Worm (Caenorhabditis elegans) whole organism, L1 larva: Measurements from ENCODE around the gene F53B3.6.

Experiments
- C04F5.9 ChIP-seq: sonication (generic microtip); optimal IDR thresholded peaks from 2 replicates; lab custom pipeline; 2016; ENCODE audit warnings: missing genetic modification characterization, missing compliant biosample characterization
- C16A3.4 ChIP-seq: fragments of 150-350 bp; optimal IDR thresholded peaks from 2 replicates; lab custom pipeline; 2014; ENCODE audit warnings: missing biosample characterization, missing genetic modification characterization
- C34B4.2 ChIP-seq: sonication (generic microtip); optimal IDR thresholded peaks from 2 replicates; lab custom pipeline; 2017; ENCODE audit warnings: mild to moderate bottlenecking, missing genetic modification characterization, missing compliant biosample characterization
- F16B12.6 ChIP-seq: fragments of 150-350 bp; optimal IDR thresholded peaks from 2 replicates; lab custom pipeline; 2014; ENCODE audit warnings: missing biosample characterization, missing genetic modification characterization
- Y116A8C.19 ChIP-seq: sonication (generic microtip); optimal IDR thresholded peaks from 2 replicates; lab custom pipeline; 2016; ENCODE audit warnings: missing compliant biosample characterization, missing genetic modification characterization, borderline replicate concordance
- aha-1 ChIP-seq: fragments of 150-350 bp; optimal IDR thresholded peaks from 2 replicates; lab custom pipeline; 2014; ENCODE audit warnings: missing biosample characterization, missing genetic modification characterization
- alr-1 ChIP-seq: fragments of 200-800 bp; sonication (Bioruptor generic); optimal IDR thresholded peaks from 2 replicates; lab custom pipeline; 2018; ENCODE audit warnings: borderline replicate concordance, mild to moderate bottlenecking, missing genetic modification characterization, missing compliant biosample characterization
- ama-1 ChIP-seq: fragments of 150-350 bp; optimal IDR thresholded peaks from 2 replicates; lab custom pipeline; 2014
- ceh-63 ChIP-seq: fragments of 200-800 bp; sonication (Bioruptor generic); optimal IDR thresholded peaks from 2 replicates; lab custom pipeline; 2018; ENCODE audit warnings: mild to moderate bottlenecking, missing genetic modification characterization, missing compliant biosample characterization
- ceh-8 ChIP-seq: fragments of 200-800 bp; sonication (Bioruptor generic); optimal IDR thresholded peaks from 2 replicates; lab custom pipeline; 2018; ENCODE audit warnings: mild to moderate bottlenecking, missing genetic modification characterization, moderate library complexity, missing compliant biosample characterization
- ceh-90 ChIP-seq: sonication (generic microtip); optimal IDR thresholded peaks from 2 replicates; lab custom pipeline; 2016; ENCODE audit warnings: missing genetic modification characterization, missing compliant biosample characterization
- ces-1 ChIP-seq: fragments of 150-350 bp; optimal IDR thresholded peaks from 2 replicates; lab custom pipeline; 2014; ENCODE audit warnings: missing biosample characterization, missing genetic modification reagents, missing genetic modification characterization
- dsc-1 ChIP-seq: sonication (generic microtip); optimal IDR thresholded peaks from 2 replicates; lab custom pipeline; 2016; ENCODE audit warnings: mild to moderate bottlenecking, missing genetic modification characterization, missing compliant biosample characterization
- efl-3 ChIP-seq: fragments of 200-800 bp; sonication (Bioruptor generic); optimal IDR thresholded peaks from 2 replicates; lab custom pipeline; 2018; ENCODE audit warnings: mild to moderate bottlenecking, missing genetic modification characterization, missing compliant biosample characterization
- elt-3 ChIP-seq, 6 experiments: fragments of 150-350 bp in 1 of 6; sonication (generic microtip); optimal IDR thresholded peaks; 2 replicates each; lab custom pipeline; 2017 to 2018; ENCODE audit warnings: missing biosample characterization in 6 of 6, missing genetic modification characterization in 6 of 6, inconsistent platforms in 1 of 6
- ets-5 ChIP-seq: fragments of 200-800 bp; sonication (Bioruptor generic); IDR thresholded peaks from 2 replicates; pipeline ENCODE4 v1.3.6; 2022; ENCODE audit warnings: missing genetic modification characterization, missing compliant biosample characterization
- fkh-4 ChIP-seq: sonication (generic microtip); optimal IDR thresholded peaks from 2 replicates; lab custom pipeline; 2016; ENCODE audit warnings: missing compliant biosample characterization, missing genetic modification characterization, borderline replicate concordance
- fkh-8 ChIP-seq: sonication (generic microtip); optimal IDR thresholded peaks from 2 replicates; lab custom pipeline; 2016; ENCODE audit warnings: mild to moderate bottlenecking, missing genetic modification characterization, missing compliant biosample characterization
- fos-1 ChIP-seq: fragments of 150-350 bp; optimal IDR thresholded peaks from 2 replicates; lab custom pipeline; 2014; ENCODE audit warnings: missing biosample characterization, missing genetic modification characterization
- grh-1 ChIP-seq: fragments of 200-800 bp; sonication (Bioruptor generic); IDR thresholded peaks from 2 replicates; pipeline ENCODE4 v1.3.6; 2022; ENCODE audit warnings: missing genetic modification reagents, missing genetic modification characterization, missing compliant biosample characterization
- hlh-4 ChIP-seq: sonication (generic microtip); optimal IDR thresholded peaks from 2 replicates; lab custom pipeline; 2016; ENCODE audit warnings: mild to moderate bottlenecking, missing genetic modification characterization, missing compliant biosample characterization
- irx-1 ChIP-seq: sonication (generic microtip); optimal IDR thresholded peaks from 2 replicates; lab custom pipeline; 2016; ENCODE audit warnings: missing genetic modification characterization, missing compliant biosample characterization
- jun-1 ChIP-seq: fragments of 150-350 bp; optimal IDR thresholded peaks from 2 replicates; lab custom pipeline; 2014; ENCODE audit warnings: missing biosample characterization, missing genetic modification reagents, missing genetic modification characterization
- lin-14 ChIP-seq: fragments of 200-800 bp; sonication (Bioruptor generic); optimal IDR thresholded peaks from 2 replicates; lab custom pipeline; 2018; ENCODE audit warnings: mild to moderate bottlenecking, missing genetic modification characterization, moderate library complexity, missing compliant biosample characterization
- lin-15B ChIP-seq: fragments of 150-350 bp; sonication (generic microtip); optimal IDR thresholded peaks from 3 replicates; lab custom pipeline; 2014; ENCODE audit warnings: missing biosample characterization, missing genetic modification characterization
- lin-35 ChIP-seq, 2 experiments: fragments of 150-350 bp; optimal IDR thresholded peaks; 2 replicates each; lab custom pipeline; 2014; ENCODE audit warnings: missing biosample characterization in 2 of 2, missing genetic modification characterization in 2 of 2, missing genetic modification reagents in 2 of 2
- lin-39 ChIP-seq: fragments of 150-350 bp; optimal IDR thresholded peaks from 2 replicates; lab custom pipeline; 2014; ENCODE audit warnings: missing biosample characterization, missing genetic modification reagents, missing genetic modification characterization
- mab-9 ChIP-seq: fragments of 200-800 bp; sonication (Bioruptor generic); IDR thresholded peaks from 2 replicates; pipeline ENCODE4 v1.3.6; 2022; ENCODE audit warnings: missing genetic modification reagents, missing genetic modification characterization, missing compliant biosample characterization
- nhr-12 ChIP-seq: sonication (generic microtip); optimal IDR thresholded peaks from 2 replicates; lab custom pipeline; 2017; ENCODE audit warnings: missing biosample characterization, missing genetic modification characterization
- nhr-20 ChIP-seq: sonication (generic microtip); optimal IDR thresholded peaks from 2 replicates; lab custom pipeline; 2016; ENCODE audit warnings: mild to moderate bottlenecking, missing genetic modification characterization, missing compliant biosample characterization
- nhr-237 ChIP-seq: fragments of 150-350 bp; optimal IDR thresholded peaks from 2 replicates; lab custom pipeline; 2014; ENCODE audit warnings: missing biosample characterization, missing genetic modification characterization
- nhr-28 ChIP-seq: fragments of 150-350 bp; optimal IDR thresholded peaks from 2 replicates; lab custom pipeline; 2014; ENCODE audit warnings: missing biosample characterization, missing genetic modification characterization
- nhr-47 ChIP-seq: sonication (generic microtip); optimal IDR thresholded peaks from 2 replicates; lab custom pipeline; 2016; ENCODE audit warnings: mild to moderate bottlenecking, missing genetic modification characterization, moderate library complexity, missing compliant biosample characterization
- nhr-76 ChIP-seq: sonication (generic microtip); optimal IDR thresholded peaks from 2 replicates; lab custom pipeline; 2017; ENCODE audit warnings: missing biosample characterization, missing genetic modification characterization
- nhr-84 ChIP-seq: sonication (generic microtip); optimal IDR thresholded peaks from 2 replicates; lab custom pipeline; 2017; ENCODE audit warnings: missing biosample characterization, missing genetic modification characterization
- nhr-85 ChIP-seq: sonication (generic microtip); peaks from one replicate; lab custom pipeline; 2016; ENCODE audit warnings: missing genetic modification characterization, inconsistent platforms, missing compliant biosample characterization
- nhr-90 ChIP-seq: sonication (generic microtip); optimal IDR thresholded peaks from 2 replicates; lab custom pipeline; 2016; ENCODE audit warnings: mild to moderate bottlenecking, missing genetic modification characterization, missing compliant biosample characterization; ENCODE audit not compliant: poor library complexity
- pag-3 ChIP-seq: sonication (generic microtip); optimal IDR thresholded peaks from 2 replicates; lab custom pipeline; 2017; ENCODE audit warnings: missing genetic modification characterization, mild to moderate bottlenecking, missing compliant biosample characterization, antibody characterized with exemption, borderline replicate concordance; ENCODE audit not compliant: insufficient read depth
- pqm-1 ChIP-seq: sonication (generic microtip); optimal IDR thresholded peaks from 3 replicates; lab custom pipeline; 2017; ENCODE audit warnings: missing biosample characterization, missing genetic modification characterization
- rnt-1 ChIP-seq: sonication (generic microtip); optimal IDR thresholded peaks from 2 replicates; lab custom pipeline; 2016; ENCODE audit warnings: mild to moderate bottlenecking, missing genetic modification characterization, moderate library complexity, missing compliant biosample characterization
- skn-1 ChIP-seq: fragments of 150-350 bp; optimal IDR thresholded peaks from 2 replicates; lab custom pipeline; 2014; ENCODE audit warnings: missing biosample characterization, missing genetic modification characterization
- snpc-4 ChIP-seq: fragments of 150-350 bp; optimal IDR thresholded peaks from 2 replicates; lab custom pipeline; 2014; ENCODE audit warnings: missing biosample characterization, missing genetic modification characterization
- snu-23 ChIP-seq: sonication (generic microtip); optimal IDR thresholded peaks from 2 replicates; lab custom pipeline; 2016; ENCODE audit warnings: missing genetic modification characterization, missing compliant biosample characterization
- sptf-1 ChIP-seq: fragments of 150-350 bp; optimal IDR thresholded peaks from 2 replicates; lab custom pipeline; 2014; ENCODE audit warnings: missing biosample characterization, missing genetic modification characterization
- sup-37 ChIP-seq: fragments of 200-800 bp; sonication (Bioruptor generic); optimal IDR thresholded peaks from 2 replicates; lab custom pipeline; 2018; ENCODE audit warnings: mild to moderate bottlenecking, missing genetic modification characterization, missing compliant biosample characterization
- swsn-7 ChIP-seq: sonication (generic microtip); optimal IDR thresholded peaks from 2 replicates; lab custom pipeline; 2016; ENCODE audit warnings: missing genetic modification characterization, missing compliant biosample characterization
- tbx-2 ChIP-seq: sonication (generic microtip); optimal IDR thresholded peaks from 2 replicates; lab custom pipeline; 2016; ENCODE audit warnings: missing genetic modification characterization, missing compliant biosample characterization
- tlp-1 ChIP-seq: fragments of 150-350 bp; optimal IDR thresholded peaks from 2 replicates; lab custom pipeline; 2014; ENCODE audit warnings: missing biosample characterization, missing genetic modification characterization
- unc-130 ChIP-seq: fragments of 150-350 bp; optimal IDR thresholded peaks from 2 replicates; lab custom pipeline; 2017; ENCODE audit warnings: missing biosample characterization, missing genetic modification characterization, inconsistent platforms
- unc-62 ChIP-seq: fragments of 150-350 bp; optimal IDR thresholded peaks from 2 replicates; lab custom pipeline; 2014; ENCODE audit warnings: missing biosample characterization, missing genetic modification reagents, missing genetic modification characterization
- vab-15 ChIP-seq: sonication (generic microtip); optimal IDR thresholded peaks from 2 replicates; lab custom pipeline; 2017; ENCODE audit warnings: missing genotype, mild to moderate bottlenecking, missing genetic modification characterization, missing compliant biosample characterization
- xbp-1 ChIP-seq: sonication (generic microtip); optimal IDR thresholded peaks from 2 replicates; lab custom pipeline; 2016; ENCODE audit warnings: missing genetic modification characterization, missing compliant biosample characterization
- zip-4 ChIP-seq: fragments of 200-800 bp; sonication (Bioruptor generic); optimal IDR thresholded peaks from 2 replicates; lab custom pipeline; 2018; ENCODE audit warnings: mild to moderate bottlenecking, missing genetic modification characterization, moderate library complexity, missing compliant biosample characterization

F53B3.6 gene

ce11 chrX:2852388-2852908 lies 11.6 kb upstream of the F53B3.6 start, which contains the start of gene kin-29 (continued):
- TF ChIP-seq lin-35 (GFP tag; optimal IDR thresholded peaks at IDR 0.05; lab: Kevin White, UChicago) = peak; percentile 48 to 79
- peak; percentile 66 for TF ChIP-seq irx-1 (tag; lab: Kevin White, UChicago)
- TF ChIP-seq fos-1 (tag; lab: Kevin White, UChicago) = peak; percentile 48
- no peak for TF ChIP-seq ces-1
- TF ChIP-seq nhr-76 (tag; lab: Kevin White, UChicago) = no peak
- TF ChIP-seq unc-62 (GFP tag; lab: Kevin White, UChicago) = no peak
- TF ChIP-seq nhr-84 (tag; lab: Kevin White, UChicago) = no peak
- 0 out of 2 replicates have a peak, but pooled peaks have one; percentile 50 for TF ChIP-seq mab-9 (GFP tag; lab: Robert Waterston, UW)
- TF ChIP-seq dsc-1 = peak; percentile 87
- TF ChIP-seq efl-3 (GFP tag; lab: Kevin White, UChicago) = no peak
- no peak for TF ChIP-seq pqm-1 (tag; lab: Kevin White, UChicago)
- no peak for TF ChIP-seq Y116A8C.19
- TF ChIP-seq sptf-1 = no peak
- peak; percentile 66 for TF ChIP-seq rnt-1 (tag; lab: Kevin White, UChicago)
- 0 out of 2 replicates have a peak, but pooled peaks have one; percentile 27 for TF ChIP-seq grh-1 (GFP tag; lab: Robert Waterston, UW)
- no peak for TF ChIP-seq sup-37 (GFP tag; lab: Kevin White, UChicago)
- peak; percentile 92 for TF ChIP-seq swsn-7
- peak; percentile 90 for TF ChIP-seq jun-1 (tag; lab: Kevin White, UChicago)
- TF ChIP-seq unc-130 (tag; lab: Kevin White, UChicago) = peak; percentile 30
- TF ChIP-seq snu-23 (GFP tag; lab: Kevin White, UChicago) = peak; percentile 96
- no peak for TF ChIP-seq vab-15 (tag; lab: Kevin White, UChicago)
- peak; percentile 90 for TF ChIP-seq tbx-2 (tag; lab: Kevin White, UChicago)
- peak; percentile 11 for TF ChIP-seq lin-15B (tag; lab: Kevin White, UChicago)
- peak in 4 of 6 experiments; percentile 4 to 70 (median 39) for TF ChIP-seq elt-3 (tag; optimal IDR thresholded peaks at IDR 0.05; lab: Kevin White, UChicago)
- peak; percentile 91 for TF ChIP-seq nhr-20
- peak; percentile 18 for TF ChIP-seq snpc-4 (tag; lab: Kevin White, UChicago)
- TF ChIP-seq ceh-63 = no peak
- TF ChIP-seq nhr-90 (tag; lab: Kevin White, UChicago) = peak; percentile 82
- TF ChIP-seq nhr-28 (tag; lab: Kevin White, UChicago) = no peak
- TF ChIP-seq ets-5 = no peak
- TF ChIP-seq lin-39 (tag; lab: Kevin White, UChicago) = no peak
- TF ChIP-seq nhr-237 (tag; lab: Kevin White, UChicago) = peak; percentile 43
- TF ChIP-seq aha-1 (tag; lab: Kevin White, UChicago) = no peak
- TF ChIP-seq tlp-1 (tag; lab: Kevin White, UChicago) = no peak
- peak; percentile 93 for TF ChIP-seq nhr-85 (tag; lab: Kevin White, UChicago)
- TF ChIP-seq skn-1 (tag; lab: Kevin White, UChicago) = peak; percentile 84
- no peak for TF ChIP-seq F16B12.6 (tag; lab: Kevin White, UChicago)
- TF ChIP-seq ceh-90 = no peak
- peak; percentile 95 for TF ChIP-seq fkh-8 (tag; lab: Kevin White, UChicago)
- TF ChIP-seq lin-14 (GFP tag; lab: Kevin White, UChicago) = peak; percentile 96
- peak; percentile 86 for TF ChIP-seq C16A3.4 (tag; lab: Kevin White, UChicago)
- TF ChIP-seq zip-4 (GFP tag; lab: Kevin White, UChicago) = peak; percentile 43
- no peak for TF ChIP-seq fkh-4
- TF ChIP-seq ceh-8 (GFP tag; lab: Kevin White, UChicago) = peak; percentile 35
- no peak for TF ChIP-seq hlh-4 (tag; lab: Kevin White, UChicago)
- no peak for TF ChIP-seq ama-1
- TF ChIP-seq nhr-12 (tag; lab: Kevin White, UChicago) = no peak
- peak; percentile 87 for TF ChIP-seq nhr-47 (tag; lab: Kevin White, UChicago)
- TF ChIP-seq C04F5.9 (tag; lab: Kevin White, UChicago) = peak; percentile 24
- no peak for TF ChIP-seq alr-1 (tag; lab: Kevin White, UChicago)
- TF ChIP-seq pag-3 = no peak
- TF ChIP-seq C34B4.2 = no peak
- peak; percentile 77 for TF ChIP-seq xbp-1 (tag; lab: Kevin White, UChicago)
